Fruit fly (Drosophila melanogaster) Kc167 (cell line): ENCODE results near the gene ND-B14.5A.

Experiments used
- Myc ChIP-seq: fragments of >200 bp; optimal IDR thresholded peaks from 2 replicates; lab custom pipeline; 2017; ENCODE audit warnings: missing external identifiers
- Sin3A ChIP-seq: fragments of >200 bp; optimal IDR thresholded peaks from 2 replicates; lab custom pipeline; 2018; ENCODE audit warnings: missing external identifiers
- h ChIP-seq: fragments of >200 bp; optimal IDR thresholded peaks from 3 replicates; lab custom pipeline; 2018; ENCODE audit warnings: missing external identifiers
- insv ChIP-seq: fragments of >200 bp; optimal IDR thresholded peaks from 3 replicates; lab custom pipeline; 2018; ENCODE audit warnings: missing external identifiers
- psq ChIP-seq: fragments of >200 bp; optimal IDR thresholded peaks from 2 replicates; lab custom pipeline; 2017; ENCODE audit warnings: missing external identifiers
- ttk ChIP-seq: sonication (Bioruptor generic); optimal IDR thresholded peaks from 2 replicates; lab custom pipeline; 2017; ENCODE audit warnings: missing external identifiers

The ND-B14.5A gene

DNA sequence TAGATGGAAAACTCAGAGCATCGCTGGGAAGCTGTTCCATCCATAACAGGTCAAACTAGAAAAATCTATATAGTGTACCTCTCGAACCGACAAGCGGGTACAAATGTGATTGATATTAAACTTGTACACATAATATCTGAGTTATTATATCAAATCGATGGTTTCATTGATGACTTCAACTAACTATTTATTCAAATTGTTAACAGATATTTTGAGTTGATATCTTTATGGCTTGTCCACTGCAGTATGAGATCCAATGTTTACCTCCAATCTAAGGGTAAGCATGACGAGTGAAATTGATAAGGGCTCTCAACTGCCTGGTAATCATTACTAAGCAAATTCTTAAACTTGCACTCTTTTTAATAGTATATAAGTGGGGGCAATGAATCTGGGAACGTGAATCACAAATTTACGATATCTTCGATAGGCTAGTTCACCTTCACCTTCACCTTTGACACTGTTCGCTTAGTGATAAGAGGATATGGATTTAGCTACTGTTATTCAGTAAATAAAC, 3.7 kb downstream of the ND-B14.5A start, which contains the start of gene Cyp4d2:
TSS of gene Cyp4d2 (plus strand) at position 51 of the 514 bp plus-strand sequence.
- TF ChIP-seq ttk (lab: Kevin White, UChicago) (no peak), Myc (lab: Kevin White, UChicago) (no peak), Sin3A (lab: Kevin White, UChicago) (no peak), insv (lab: Kevin White, UChicago) (no peak), psq (no peak), h (lab: Kevin White, UChicago) (no peak)

DNA sequence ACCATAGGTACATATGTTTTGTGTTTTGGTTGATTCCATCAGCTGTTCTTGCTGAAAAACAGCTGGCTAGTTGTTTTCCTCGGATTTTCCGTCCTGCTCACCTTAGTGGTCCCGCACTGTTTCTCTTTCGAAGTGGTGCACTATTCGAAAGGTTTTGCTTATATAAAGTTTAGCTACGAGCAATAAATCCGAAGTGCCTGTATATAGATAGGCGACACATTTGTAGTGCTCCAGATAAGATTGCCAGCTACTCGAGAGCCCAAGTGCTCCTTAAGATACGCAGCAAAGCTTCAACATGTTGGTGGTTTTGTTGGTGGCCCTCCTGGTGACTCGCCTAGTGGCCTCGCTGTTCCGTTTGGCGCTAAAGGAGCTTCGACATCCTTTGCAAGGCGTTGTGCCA, 6.5 kb downstream of the ND-B14.5A start, which contains the start of gene Cyp4ae1:
TSS of gene Cyp4ae1 (plus strand) at position 206 of the 400 bp plus-strand sequence.
- TF ChIP-seq ttk (lab: Kevin White, UChicago), result no peak

DNA sequence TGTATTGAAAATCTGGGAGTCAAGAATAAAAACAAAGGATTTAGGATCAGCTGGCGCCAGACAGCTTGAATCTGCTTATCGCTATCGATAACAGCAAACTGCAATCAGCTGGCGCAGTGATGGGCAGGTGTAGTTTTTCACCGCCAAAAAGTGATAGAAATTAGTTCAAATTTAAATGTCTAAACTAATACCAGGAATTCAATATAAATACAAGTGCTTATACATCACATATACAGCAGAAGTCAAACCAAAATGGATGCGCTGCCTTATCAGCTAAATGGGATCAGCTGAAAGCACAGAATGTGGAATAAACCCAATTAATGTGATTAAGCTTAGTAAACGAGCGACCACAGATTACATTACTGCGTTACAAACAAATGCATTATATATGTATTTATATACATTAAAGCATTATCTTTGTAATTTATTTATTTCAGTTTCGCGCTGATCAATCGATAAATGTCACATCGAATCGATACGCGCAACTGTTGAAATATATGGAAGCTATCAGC, 8.5 kb downstream of the ND-B14.5A start, which contains the start of gene pn:
TSS of gene pn (plus strand) at position 462 of the 512 bp plus-strand sequence.
- TF ChIP-seq Myc (lab: Kevin White, UChicago), result no peak
- no peak for TF ChIP-seq psq
- TF ChIP-seq Sin3A (lab: Kevin White, UChicago), result no peak
- no peak for TF ChIP-seq insv (lab: Kevin White, UChicago)
- no peak for TF ChIP-seq ttk (lab: Kevin White, UChicago)
- no peak for TF ChIP-seq h (lab: Kevin White, UChicago)

DNA sequence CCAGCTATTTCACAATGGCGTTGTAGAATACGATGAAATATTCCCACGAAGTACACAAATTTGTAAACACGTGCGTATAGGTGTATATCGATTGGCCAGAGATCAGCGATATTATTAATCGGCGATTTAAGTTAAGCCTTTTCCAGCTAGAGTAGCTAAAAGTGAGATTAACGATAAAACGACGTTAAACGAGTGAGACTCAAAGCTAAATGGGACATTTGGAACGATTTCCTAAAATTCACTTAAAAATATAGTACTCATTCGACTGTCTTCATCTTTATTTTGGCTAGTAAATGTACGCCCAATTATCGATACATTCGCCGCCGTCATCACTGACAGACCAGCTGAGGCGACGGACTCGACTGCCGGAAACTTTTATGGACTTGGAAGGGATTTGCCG, 12.2 kb downstream of the ND-B14.5A start, which contains the start of the genes Nmd3 and CG17776:
TSS of gene Nmd3 (minus strand) at position 106 of the 400 bp plus-strand sequence.
TSS of gene CG17776 (plus strand) at position 163 of the 400 bp plus-strand sequence.
- TF ChIP-seq insv (lab: Kevin White, UChicago) (no peak), Myc (lab: Kevin White, UChicago) (no peak), Sin3A (lab: Kevin White, UChicago) (no peak), ttk (lab: Kevin White, UChicago) (no peak), h (lab: Kevin White, UChicago) (no peak), psq (no peak)

DNA sequence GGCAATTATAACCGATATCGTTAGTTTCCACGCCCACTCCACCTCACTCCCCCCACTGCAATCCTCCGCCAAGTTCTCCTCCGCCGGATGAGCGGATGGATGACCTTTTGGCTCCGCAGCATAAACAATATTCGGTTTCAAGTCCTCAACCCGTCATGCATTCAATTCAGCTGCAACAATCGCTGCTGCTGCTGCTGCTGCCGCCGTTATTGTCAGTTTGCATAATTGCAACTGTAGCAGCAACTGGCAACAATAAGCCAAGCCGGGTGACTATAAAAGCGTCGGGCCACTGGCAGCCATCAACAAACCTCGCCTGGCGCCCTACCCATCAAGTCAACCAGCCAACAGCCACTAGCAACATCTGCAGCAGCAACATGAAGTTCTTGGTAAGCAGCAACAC, 14.2 kb downstream of the ND-B14.5A start, which contains the start of gene CG17777:
TSS of gene CG17777 (plus strand) at position 301 of the 400 bp plus-strand sequence.
- TF ChIP-seq Sin3A (lab: Kevin White, UChicago) (no peak), ttk (lab: Kevin White, UChicago) (no peak), h (lab: Kevin White, UChicago) (no peak), psq (no peak), Myc (lab: Kevin White, UChicago) (no peak), insv (lab: Kevin White, UChicago) (no peak)

dm6 chrX:2187520-2187919, 15.2 kb downstream of the ND-B14.5A start, which contains the start of gene CG3457:
TSS of gene CG3457 (plus strand) at chrX:2187820.
- TF ChIP-seq Myc (lab: Kevin White, UChicago) (no peak), psq (no peak), insv (lab: Kevin White, UChicago) (no peak), h (lab: Kevin White, UChicago) (no peak), Sin3A (lab: Kevin White, UChicago) (no peak)

DNA sequence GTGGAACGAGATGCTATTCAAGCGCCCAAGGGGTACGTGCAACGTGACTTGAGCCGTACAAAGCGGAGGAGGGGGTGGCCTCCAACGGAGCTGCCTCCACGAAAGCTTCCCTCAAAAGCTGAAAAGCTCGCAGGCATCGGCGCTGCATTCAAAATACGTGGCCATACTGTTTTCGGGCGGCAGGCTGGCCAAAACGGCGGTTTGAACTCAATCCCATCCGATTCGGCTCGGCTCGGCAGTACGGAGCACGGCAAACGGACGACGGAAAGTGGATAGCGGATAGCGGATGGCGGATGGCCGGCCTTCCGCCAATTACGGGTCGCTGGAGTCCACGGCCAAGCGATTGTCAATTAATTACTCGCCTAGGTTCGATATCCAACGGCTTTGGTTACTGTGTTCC, 16.6 kb downstream of the ND-B14.5A start, which contains the start of gene Mct1:
TSS of gene Mct1 (plus strand) at position 301 of the 400 bp plus-strand sequence.
- TF ChIP-seq ttk (lab: Kevin White, UChicago) (no peak), psq (no peak), Sin3A (lab: Kevin White, UChicago) (no peak), h (lab: Kevin White, UChicago) (no peak), insv (lab: Kevin White, UChicago) (no peak), Myc (lab: Kevin White, UChicago) (no peak)

DNA sequence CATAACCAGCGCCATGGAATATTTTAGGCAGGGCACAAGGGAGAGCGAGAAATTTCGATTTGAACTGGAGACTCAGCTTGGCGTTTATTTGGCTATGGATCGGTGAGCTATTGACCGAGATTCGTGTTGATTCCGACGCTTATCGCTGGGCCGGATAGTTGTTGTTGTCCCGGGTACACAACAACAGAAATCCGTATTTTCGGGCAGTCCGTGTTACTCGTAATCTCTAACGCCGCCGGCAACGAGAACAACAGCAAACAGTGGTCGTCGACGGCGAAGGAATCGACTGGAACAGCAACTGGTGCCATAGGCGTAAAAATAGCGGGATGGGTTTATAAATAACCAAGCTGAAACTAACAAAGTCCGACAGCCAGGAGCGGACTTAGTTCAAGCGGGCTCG, 19.6 kb downstream of the ND-B14.5A start:
- TF ChIP-seq h (lab: Kevin White, UChicago) (no peak), psq (no peak), Myc (lab: Kevin White, UChicago) (no peak), Sin3A (lab: Kevin White, UChicago) (no peak), insv (lab: Kevin White, UChicago) (no peak), ttk (lab: Kevin White, UChicago) (no peak)

DNA sequence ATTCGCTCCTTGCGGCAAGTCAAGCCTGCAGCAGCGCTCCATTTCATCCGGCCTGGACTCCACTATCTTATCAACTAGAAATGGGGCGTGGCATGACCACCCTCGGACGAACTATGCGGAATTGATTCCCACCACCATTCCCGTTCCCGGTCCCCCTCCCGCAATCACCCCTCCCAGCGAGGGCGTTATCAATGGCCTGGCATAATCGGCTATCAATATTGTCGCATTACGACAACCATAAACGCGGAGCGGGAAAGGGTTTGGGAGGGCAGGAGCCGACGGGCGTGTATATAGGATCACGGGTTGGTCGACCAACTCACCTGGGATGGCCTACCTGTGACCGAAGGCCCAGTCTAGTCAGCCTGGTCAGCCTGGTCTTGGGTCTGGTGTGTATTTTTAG, 20.8 kb downstream of the ND-B14.5A start:
- no peak for TF ChIP-seq psq
- no peak for TF ChIP-seq Myc (lab: Kevin White, UChicago)
- no peak for TF ChIP-seq Sin3A (lab: Kevin White, UChicago)
- no peak for TF ChIP-seq ttk (lab: Kevin White, UChicago)
- TF ChIP-seq insv (lab: Kevin White, UChicago), result no peak
- no peak for TF ChIP-seq h (lab: Kevin White, UChicago)

- TF ChIP-seq Sin3A (lab: Kevin White, UChicago), result no peak
- TF ChIP-seq h (lab: Kevin White, UChicago), result no peak
- no peak for TF ChIP-seq ttk (lab: Kevin White, UChicago)
- no peak for TF ChIP-seq psq
- TF ChIP-seq Myc (lab: Kevin White, UChicago), result no peak
- TF ChIP-seq insv (lab: Kevin White, UChicago), result no peak
Observed at dm6 chrX:2193809-2194207, 21.5 kb downstream of the ND-B14.5A start, which contains the start of gene CG14053. TSS of gene CG14053 (minus strand) at chrX:2193909.

dm6 chrX:2194208-2195094, 22.1 kb downstream of the ND-B14.5A start:
- TF ChIP-seq Myc (lab: Kevin White, UChicago) (no peak), psq (no peak), insv (lab: Kevin White, UChicago) (no peak), Sin3A (lab: Kevin White, UChicago) (no peak), ttk (lab: Kevin White, UChicago) (no peak), h (lab: Kevin White, UChicago) (no peak)
